Fruit fly (Drosophila melanogaster) whole organism, adult: ENCODE data around the gene CG17075.
A peak's percentile ranks its signal among the peaks of the same experiment; 100 is the strongest.

Experiments
- CG11617 ChIP-seq: fragments of 200-800 bp; sonication (Bioruptor generic); optimal IDR thresholded peaks from 2 replicates; lab custom pipeline; 2017; ENCODE audit warnings: mild to moderate bottlenecking, missing biosample characterization, missing genetic modification reagents, missing genetic modification characterization
- CG12768 ChIP-seq: fragments of 200-800 bp; sonication (Bioruptor generic); optimal IDR thresholded peaks from 2 replicates; lab custom pipeline; 2017; ENCODE audit warnings: missing biosample characterization, missing genetic modification characterization, mild to moderate bottlenecking, moderate library complexity, missing genetic modification reagents
- CG14711 ChIP-seq: fragments of 200-800 bp; sonication (Bioruptor generic); optimal IDR thresholded peaks from 2 replicates; lab custom pipeline; 2018; ENCODE audit warnings: missing biosample characterization, mild to moderate bottlenecking, missing genetic modification characterization, moderate library complexity
- CG1620 ChIP-seq: fragments of 200-800 bp; sonication (Bioruptor generic); optimal IDR thresholded peaks from 2 replicates; lab custom pipeline; 2016; ENCODE audit warnings: missing biosample characterization, missing genetic modification characterization
- CG33017 ChIP-seq: fragments of 200-800 bp; sonication (Bioruptor generic); optimal IDR thresholded peaks from 2 replicates; lab custom pipeline; 2018; ENCODE audit warnings: missing biosample characterization, mild to moderate bottlenecking, missing genetic modification characterization, moderate library complexity
- CG5204 ChIP-seq: fragments of 200-800 bp; sonication (Bioruptor generic); optimal IDR thresholded peaks from 2 replicates; lab custom pipeline; 2016; ENCODE audit warnings: missing biosample characterization, missing genetic modification characterization
- CG7045 ChIP-seq: fragments of 200-800 bp; sonication (Bioruptor generic); optimal IDR thresholded peaks from 2 replicates; lab custom pipeline; 2017; ENCODE audit warnings: missing biosample characterization, mild to moderate bottlenecking, missing genetic modification characterization
- CG7101 ChIP-seq: fragments of 200-800 bp; sonication (Bioruptor generic); optimal IDR thresholded peaks from 2 replicates; lab custom pipeline; 2018; ENCODE audit warnings: missing biosample characterization, mild to moderate bottlenecking, missing genetic modification characterization, moderate library complexity
- Clk ChIP-seq: fragments of 200-800 bp; sonication (Bioruptor generic); optimal IDR thresholded peaks from 2 replicates; lab custom pipeline; 2017; ENCODE audit warnings: missing biosample characterization, missing genetic modification characterization
- Crg-1 ChIP-seq: fragments of 200-800 bp; sonication (Bioruptor generic); optimal IDR thresholded peaks from 2 replicates; lab custom pipeline; 2016; ENCODE audit warnings: missing biosample characterization, missing genetic modification characterization
- Hr96 ChIP-seq: fragments of 200-800 bp; sonication (Bioruptor generic); optimal IDR thresholded peaks from 2 replicates; lab custom pipeline; 2016; ENCODE audit warnings: missing biosample characterization, missing genetic modification characterization
- Mnt ChIP-seq: fragments of 200-800 bp; sonication (Bioruptor generic); optimal IDR thresholded peaks from 2 replicates; lab custom pipeline; 2016; ENCODE audit warnings: missing biosample characterization, mild to moderate bottlenecking, missing genetic modification characterization
- bab1 ChIP-seq: fragments of 200-800 bp; sonication (Bioruptor generic); optimal IDR thresholded peaks from 3 replicates; lab custom pipeline; 2019; ENCODE audit warnings: missing biosample characterization, mild to moderate bottlenecking, missing genetic modification characterization, moderate library complexity
- cic ChIP-seq: fragments of 200-800 bp; sonication (Bioruptor generic); optimal IDR thresholded peaks from 2 replicates; lab custom pipeline; 2017; ENCODE audit warnings: missing biosample characterization, mild to moderate bottlenecking, missing genetic modification characterization, moderate library complexity
- cnc ChIP-seq, 2 experiments: fragments of >200 bp; optimal IDR thresholded peaks; 2 replicates each; lab custom pipeline; 2017
- kay ChIP-seq: fragments of 200-800 bp; sonication (Bioruptor generic); peaks from one replicate; lab custom pipeline; 2016; ENCODE audit warnings: missing biosample characterization, missing genetic modification characterization, borderline replicate concordance
- ovo ChIP-seq: fragments of 200-800 bp; sonication (Bioruptor generic); optimal IDR thresholded peaks from 2 replicates; lab custom pipeline; 2016; ENCODE audit warnings: missing biosample characterization, missing genetic modification characterization
- pad ChIP-seq: fragments of 200-800 bp; sonication (Bioruptor generic); optimal IDR thresholded peaks from 3 replicates; lab custom pipeline; 2017; ENCODE audit warnings: missing biosample characterization, missing genetic modification characterization, mild to moderate bottlenecking, moderate library complexity, missing genetic modification reagents
- tj ChIP-seq: fragments of 200-800 bp; sonication (Bioruptor generic); optimal IDR thresholded peaks from 3 replicates; lab custom pipeline; 2017; ENCODE audit warnings: missing biosample characterization, mild to moderate bottlenecking, missing genetic modification characterization, moderate library complexity
- toe ChIP-seq: fragments of 200-800 bp; sonication (Bioruptor generic); optimal IDR thresholded peaks from 2 replicates; lab custom pipeline; 2016; ENCODE audit warnings: missing biosample characterization, missing genetic modification characterization

The CG17075 gene

dm6 chr2L:232187-232586 lies 35.1 kb downstream of the CG17075 start, which contains the start of gene CG13693:
Gene CG13693 (plus strand): TSS chr2L:232487.
- TF ChIP-seq Mnt (GFP tag; lab: Kevin White, UChicago) (no peak), toe (GFP tag; lab: Kevin White, UChicago) (no peak), CG1620 (no peak), kay (GFP tag; lab: Kevin White, UChicago) (no peak), cnc (optimal IDR thresholded peaks at IDR 0.05; lab: Kevin White, UChicago) (no peak), Crg-1 (GFP tag; lab: Kevin White, UChicago) (no peak), Clk (GFP tag; lab: Kevin White, UChicago) (no peak)

- TF ChIP-seq Hr96 (GFP tag; lab: Kevin White, UChicago), result no peak
Measured at dm6 chr2L:228246-228645, 39.1 kb downstream of the CG17075 start.

dm6 chr2L:225386-225682 lies 42.0 kb downstream of the CG17075 start:
- TF ChIP-seq cnc (optimal IDR thresholded peaks at IDR 0.05; lab: Kevin White, UChicago) (no peak), CG5204 (GFP tag; lab: Kevin White, UChicago) (no peak), CG33017 (tag; lab: Kevin White, UChicago) (no peak)

DNA sequence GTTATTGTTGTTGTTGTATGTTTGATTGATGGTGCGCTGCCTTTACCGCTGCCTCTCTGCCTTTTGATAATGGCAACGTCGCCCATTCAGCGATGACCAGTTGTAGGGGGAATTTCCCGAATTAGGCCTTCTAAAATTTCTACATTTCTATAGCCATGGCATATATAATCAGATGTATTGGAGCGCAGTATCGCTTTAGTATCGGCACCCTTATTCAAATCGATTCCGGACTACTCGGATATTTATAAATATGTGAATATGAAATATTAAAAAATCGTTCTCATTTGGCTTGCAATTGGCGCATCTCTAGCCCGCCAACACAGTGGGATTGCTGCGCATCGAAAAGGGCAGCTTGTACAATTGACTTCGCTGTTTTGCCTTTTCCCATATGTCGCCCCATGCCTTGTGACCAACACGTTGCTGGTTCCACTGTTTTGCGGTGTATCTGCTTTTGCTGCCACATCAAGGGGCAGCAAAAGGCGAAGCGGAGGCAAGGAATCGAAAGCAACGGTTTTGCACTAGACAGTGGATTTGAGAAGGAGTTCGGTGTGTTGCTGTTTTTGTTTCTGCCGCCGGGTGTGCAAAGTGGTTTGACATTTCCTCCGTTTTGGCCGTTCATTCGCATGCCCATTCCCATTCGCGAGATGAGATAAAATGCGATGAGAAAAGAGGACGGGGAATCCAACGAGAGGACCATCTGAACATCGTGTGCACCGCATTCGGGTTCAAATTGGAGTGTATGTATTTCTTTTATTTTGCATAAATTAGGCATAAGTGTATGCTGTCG lies 42.5 kb downstream of the CG17075 start:
- TF ChIP-seq CG33017 (tag; lab: Kevin White, UChicago) (no peak), CG12768 (GFP tag; lab: Kevin White, UChicago) (peak; percentile 13), CG7101 (tag; lab: Kevin White, UChicago) (no peak), CG5204 (GFP tag; lab: Kevin White, UChicago) (peak; percentile 8)

DNA sequence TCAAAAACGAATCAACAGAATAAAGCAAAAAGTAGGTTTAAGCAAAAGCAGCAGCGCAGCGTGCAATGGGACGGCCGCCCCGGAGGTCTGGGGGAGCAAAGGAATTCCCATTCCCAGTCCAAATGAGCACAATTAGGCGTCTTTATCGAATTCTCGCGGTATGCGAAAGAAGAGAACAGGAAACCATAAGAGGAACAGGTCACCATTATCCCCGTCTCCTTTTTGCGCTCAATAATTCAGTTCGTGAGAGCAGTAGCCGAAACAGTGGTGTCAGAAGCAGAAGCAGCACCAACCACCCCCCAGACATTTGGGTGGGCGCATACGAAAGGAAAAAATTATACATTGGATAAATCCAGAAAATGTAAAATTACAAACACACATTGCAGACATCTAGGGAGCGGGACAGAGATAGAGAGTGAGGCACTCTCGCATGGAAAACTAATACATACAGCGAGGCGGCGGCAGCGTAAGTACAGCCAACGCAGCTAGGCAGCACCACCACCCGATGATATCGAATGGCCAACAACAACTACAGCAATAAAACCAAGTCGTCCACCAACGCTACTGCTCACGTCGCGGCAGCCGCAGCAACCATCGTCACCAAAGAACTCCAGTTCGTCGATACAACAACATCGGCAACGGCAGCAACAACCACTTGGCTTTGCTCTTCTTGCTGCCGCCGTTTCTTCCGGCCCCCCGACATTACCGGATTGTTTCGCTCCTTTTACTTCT lies 43.3 kb downstream of the CG17075 start:
- TF ChIP-seq Clk (GFP tag; lab: Kevin White, UChicago) (no peak), tj (GFP tag; lab: Kevin White, UChicago) (no peak), CG12768 (GFP tag; lab: Kevin White, UChicago) (no peak), CG7101 (tag; lab: Kevin White, UChicago) (no peak), bab1 (GFP tag; lab: Kevin White, UChicago) (no peak), CG1620 (no peak), cnc (optimal IDR thresholded peaks at IDR 0.05; lab: Kevin White, UChicago) (no peak), kay (GFP tag; lab: Kevin White, UChicago) (no peak), Hr96 (GFP tag; lab: Kevin White, UChicago) (no peak), cic (GFP tag; lab: Kevin White, UChicago) (no peak), Crg-1 (GFP tag; lab: Kevin White, UChicago) (no peak), toe (GFP tag; lab: Kevin White, UChicago) (no peak), Mnt (GFP tag; lab: Kevin White, UChicago) (no peak), CG33017 (tag; lab: Kevin White, UChicago) (no peak), ovo (GFP tag; lab: Kevin White, UChicago) (no peak), CG5204 (GFP tag; lab: Kevin White, UChicago) (no peak), CG14711 (tag; lab: Kevin White, UChicago) (no peak), pad (no peak)

DNA sequence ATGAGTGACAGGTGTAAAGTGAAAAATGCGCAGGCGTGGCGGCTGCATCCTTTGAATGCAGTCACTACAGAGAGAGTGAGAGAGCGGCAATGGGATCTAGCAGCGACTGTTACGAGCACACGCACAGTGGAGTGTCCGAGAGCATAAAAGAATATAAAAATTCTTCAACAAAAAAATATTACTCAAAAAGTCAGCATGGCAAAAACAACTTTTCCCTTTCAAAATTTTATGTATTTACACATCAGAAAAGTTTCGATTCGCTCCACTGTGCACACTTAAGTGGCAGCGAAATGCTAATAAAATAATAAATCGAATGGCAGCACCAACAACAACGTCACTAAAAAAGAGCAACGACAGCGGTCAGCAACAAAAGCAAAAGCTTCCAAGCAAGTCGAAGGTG lies 44.0 kb downstream of the CG17075 start:
- TF ChIP-seq CG33017 (tag; lab: Kevin White, UChicago), result peak; percentile 71
- peak; percentile 46 for TF ChIP-seq CG7045 (GFP tag; lab: Kevin White, UChicago)
- no peak for TF ChIP-seq Clk (GFP tag; lab: Kevin White, UChicago)
- no peak for TF ChIP-seq CG5204 (GFP tag; lab: Kevin White, UChicago)
- TF ChIP-seq kay (GFP tag; lab: Kevin White, UChicago), result no peak
- TF ChIP-seq CG1620, result peak; percentile 22
- TF ChIP-seq Hr96 (GFP tag; lab: Kevin White, UChicago), result peak; percentile 34
- peak; percentile 54 for TF ChIP-seq CG14711 (tag; lab: Kevin White, UChicago)
- TF ChIP-seq Crg-1 (GFP tag; lab: Kevin White, UChicago), result no peak
- no peak for TF ChIP-seq CG12768 (GFP tag; lab: Kevin White, UChicago)
- TF ChIP-seq cnc (optimal IDR thresholded peaks at IDR 0.05; lab: Kevin White, UChicago), result no peak
- TF ChIP-seq tj (GFP tag; lab: Kevin White, UChicago), result no peak
- no peak for TF ChIP-seq pad
- peak; percentile 48 for TF ChIP-seq CG11617 (GFP tag; lab: Kevin White, UChicago)
- TF ChIP-seq toe (GFP tag; lab: Kevin White, UChicago), result peak; percentile 14
- TF ChIP-seq Mnt (GFP tag; lab: Kevin White, UChicago), result no peak
- TF ChIP-seq ovo (GFP tag; lab: Kevin White, UChicago), result no peak
- peak; percentile 56 for TF ChIP-seq CG7101 (tag; lab: Kevin White, UChicago)
- peak; percentile 22 for TF ChIP-seq bab1 (GFP tag; lab: Kevin White, UChicago)
- TF ChIP-seq cic (GFP tag; lab: Kevin White, UChicago), result no peak
